In the genomic region with DNA sequence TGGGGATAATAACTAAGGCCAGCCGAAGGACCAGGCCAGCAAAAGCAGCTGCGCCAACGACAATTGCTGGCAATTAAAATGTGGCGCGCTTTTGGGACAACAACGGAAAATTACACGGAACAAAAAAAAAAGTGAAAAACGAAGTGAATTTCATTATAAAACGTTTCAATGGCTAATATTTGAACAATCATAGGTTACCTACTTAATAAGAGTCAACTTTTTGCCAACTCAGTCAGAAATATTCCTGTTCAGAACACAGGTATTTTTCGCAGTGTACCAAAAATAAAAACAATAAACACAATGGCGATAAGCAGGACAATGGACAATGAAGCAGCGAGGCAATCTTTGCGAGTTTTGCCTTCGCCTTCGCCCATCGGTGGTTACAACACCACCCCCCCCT, we compare ENCODE assay signal across 1 fruit fly cellular context.
TF ChIP-seq lines count a peak whose summit lies in the region.

No protein-coding gene starts in this region.

TF ChIP-seq in whole organism, embryonic, 481 proteins besides CTCF, POLR2A, EP300 and RAD21 (continued from another document and continues in another):
- no peak for TF ChIP-seq CG1792 (GFP tag; optimal IDR thresholded peaks at IDR 0.05; lab: Kevin White, UChicago)
- no peak for TF ChIP-seq ash1 (GFP tag; optimal IDR thresholded peaks at IDR 0.05; lab: Kevin White, UChicago)
- no peak for TF ChIP-seq Jarid2 (GFP tag; optimal IDR thresholded peaks at IDR 0.05; lab: Kevin White, UChicago)
- TF ChIP-seq Max (GFP tag; optimal IDR thresholded peaks at IDR 0.05; lab: Kevin White, UChicago), result no peak
- peak; percentile 40 for TF ChIP-seq phol (tag; optimal IDR thresholded peaks at IDR 0.05; lab: Kevin White, UChicago)
- no peak for TF ChIP-seq Doc3 (GFP tag; IDR thresholded peaks at IDR 0.05; lab: Robert Waterston, UW; ENCODE audit: partially characterized antibody)
- no peak for TF ChIP-seq CG10543 (GFP tag; optimal IDR thresholded peaks at IDR 0.05; lab: Kevin White, UChicago)
- no peak for TF ChIP-seq sqz (GFP tag; optimal IDR thresholded peaks at IDR 0.05; lab: Kevin White, UChicago)
- peak; percentile 29 for TF ChIP-seq CG17385 (GFP tag; optimal IDR thresholded peaks at IDR 0.05; lab: Kevin White, UChicago)
- peak; percentile 32; the same call in 1 of the 3 replicates for TF ChIP-seq CG34422 (GFP tag; IDR thresholded peaks at IDR 0.05; lab: Robert Waterston, UW)
- no peak for TF ChIP-seq aop (GFP tag; IDR thresholded peaks at IDR 0.05; lab: Robert Waterston, UW)
- no peak for TF ChIP-seq pho (GFP tag; optimal IDR thresholded peaks at IDR 0.05; lab: Kevin White, UChicago)
- no peak for TF ChIP-seq CG3838 (GFP tag; optimal IDR thresholded peaks at IDR 0.05; lab: Kevin White, UChicago)
- no peak for TF ChIP-seq klu (GFP tag; IDR thresholded peaks at IDR 0.05; lab: Robert Waterston, UW)
- TF ChIP-seq CG1602 (GFP tag; optimal IDR thresholded peaks at IDR 0.05; lab: Kevin White, UChicago), result no peak
- no peak for TF ChIP-seq ro (GFP tag; IDR thresholded peaks at IDR 0.05; lab: Robert Waterston, UW)
- no peak for TF ChIP-seq Vsx1 (GFP tag; optimal IDR thresholded peaks at IDR 0.05; lab: Kevin White, UChicago)
- no peak for TF ChIP-seq CG6254 (GFP tag; optimal IDR thresholded peaks at IDR 0.05; lab: Kevin White, UChicago)
- TF ChIP-seq HmgZ (tag; optimal IDR thresholded peaks at IDR 0.05; lab: Kevin White, UChicago), result no peak
- no peak for TF ChIP-seq CG8478 (optimal IDR thresholded peaks at IDR 0.05; lab: Kevin White, UChicago)
- TF ChIP-seq br (optimal IDR thresholded peaks at IDR 0.05; lab: Kevin White, UChicago), result no peak
- TF ChIP-seq CG17829 (tag; optimal IDR thresholded peaks at IDR 0.05; lab: Kevin White, UChicago), result no peak
- peak; percentile 34 for TF ChIP-seq Fer3 (tag; optimal IDR thresholded peaks at IDR 0.05; lab: Kevin White, UChicago)
- no peak for TF ChIP-seq Mrtf (GFP tag; IDR thresholded peaks at IDR 0.05; lab: Robert Waterston, UW)
- no peak for TF ChIP-seq tio (GFP tag; optimal IDR thresholded peaks at IDR 0.05; lab: Kevin White, UChicago)
- TF ChIP-seq Sox100B (GFP tag; optimal IDR thresholded peaks at IDR 0.05; lab: Kevin White, UChicago), result peak; percentile 12
- TF ChIP-seq CG10321 (GFP tag; IDR thresholded peaks at IDR 0.05; lab: Robert Waterston, UW), result no peak
- no peak for TF ChIP-seq CG1647 (GFP tag; optimal IDR thresholded peaks at IDR 0.05; lab: Kevin White, UChicago)
- TF ChIP-seq Oli (tag; optimal IDR thresholded peaks at IDR 0.05; lab: Kevin White, UChicago), result peak; percentile 38
- TF ChIP-seq CG11723 (GFP tag; optimal IDR thresholded peaks at IDR 0.05; lab: Kevin White, UChicago), result no peak
- TF ChIP-seq otp (GFP tag; IDR thresholded peaks at IDR 0.05; lab: Robert Waterston, UW), result no peak
- no peak for TF ChIP-seq D (optimal IDR thresholded peaks at IDR 0.05; lab: Kevin White, UChicago)
- TF ChIP-seq D (GFP tag; optimal IDR thresholded peaks at IDR 0.05; lab: Kevin White, UChicago), result peak; percentile 36
- TF ChIP-seq CG31388 (GFP tag; optimal IDR thresholded peaks at IDR 0.05; lab: Kevin White, UChicago), result no peak
- no peak for TF ChIP-seq ato (GFP tag; IDR thresholded peaks at IDR 0.05; lab: Robert Waterston, UW; ENCODE audit: partially characterized antibody)
- TF ChIP-seq Ptx1 (GFP tag; IDR thresholded peaks at IDR 0.05; lab: Robert Waterston, UW), result peak; percentile 42; the same call in 1 of the 2 replicates
- no peak for TF ChIP-seq Mes4 (GFP tag; optimal IDR thresholded peaks at IDR 0.05; lab: Kevin White, UChicago)
- no peak for TF ChIP-seq CG9609 (GFP tag; optimal IDR thresholded peaks at IDR 0.05; lab: Kevin White, UChicago)
- TF ChIP-seq unc-4 (GFP tag; IDR thresholded peaks at IDR 0.05; lab: Robert Waterston, UW; ENCODE audit: partially characterized antibody), result no peak
- TF ChIP-seq ab (GFP tag; optimal IDR thresholded peaks at IDR 0.05; lab: Kevin White, UChicago), result no peak
- TF ChIP-seq sisA (GFP tag; IDR thresholded peaks at IDR 0.05; lab: Robert Waterston, UW), result peak; percentile 65
- no peak for TF ChIP-seq fu2 (GFP tag; optimal IDR thresholded peaks at IDR 0.05; lab: Kevin White, UChicago)
- TF ChIP-seq CG7372 (GFP tag; IDR thresholded peaks at IDR 0.05; lab: Robert Waterston, UW), result no peak
- TF ChIP-seq Myb (GFP tag; optimal IDR thresholded peaks at IDR 0.05; lab: Kevin White, UChicago), result no peak
- no peak for TF ChIP-seq chif (GFP tag; optimal IDR thresholded peaks at IDR 0.05; lab: Kevin White, UChicago)
- no peak for TF ChIP-seq Dfd (GFP tag; optimal IDR thresholded peaks at IDR 0.05; lab: Kevin White, UChicago)
- TF ChIP-seq Nf-YB (GFP tag; optimal IDR thresholded peaks at IDR 0.05; lab: Kevin White, UChicago), result no peak
- TF ChIP-seq ind (GFP tag; optimal IDR thresholded peaks at IDR 0.05; lab: Kevin White, UChicago), result peak; percentile 8
- TF ChIP-seq insv (GFP tag; optimal IDR thresholded peaks at IDR 0.05; lab: Kevin White, UChicago), result no peak
- TF ChIP-seq org-1 (GFP tag; optimal IDR thresholded peaks at IDR 0.05; lab: Kevin White, UChicago), result peak; percentile 17
- no peak for TF ChIP-seq slp2 (GFP tag; optimal IDR thresholded peaks at IDR 0.05; lab: Kevin White, UChicago)
- no peak for TF ChIP-seq eyg (GFP tag; optimal IDR thresholded peaks at IDR 0.05; lab: Kevin White, UChicago)
- no peak for TF ChIP-seq CG33557 (GFP tag; optimal IDR thresholded peaks at IDR 0.05; lab: Kevin White, UChicago)
- TF ChIP-seq CG17802 (tag; optimal IDR thresholded peaks at IDR 0.05; lab: Kevin White, UChicago), result no peak
- no peak for TF ChIP-seq CG18262 (tag; optimal IDR thresholded peaks at IDR 0.05; lab: Kevin White, UChicago)
- TF ChIP-seq Rfx (GFP tag; IDR thresholded peaks at IDR 0.05; lab: Robert Waterston, UW), result peak; percentile 55; the same call in 1 of the 2 replicates
- no peak for TF ChIP-seq CG16813 (GFP tag; IDR thresholded peaks at IDR 0.05; lab: Robert Waterston, UW; ENCODE audit: partially characterized antibody)
- peak; percentile 37; the same call in 1 of the 2 replicates for TF ChIP-seq ttk (GFP tag; IDR thresholded peaks at IDR 0.05; lab: Robert Waterston, UW)
- no peak for TF ChIP-seq CG6791 (GFP tag; IDR thresholded peaks at IDR 0.05; lab: Robert Waterston, UW; ENCODE audit: partially characterized antibody)
- peak; percentile 38 for TF ChIP-seq CG2120 (GFP tag; optimal IDR thresholded peaks at IDR 0.05; lab: Kevin White, UChicago)
- TF ChIP-seq Scr (GFP tag; IDR thresholded peaks at IDR 0.05; lab: Robert Waterston, UW; ENCODE audit: partially characterized antibody), result no peak
- TF ChIP-seq Atf6 (GFP tag; IDR thresholded peaks at IDR 0.05; lab: Robert Waterston, UW), result peak; percentile 22; the same call in 1 of the 2 replicates
- TF ChIP-seq CG3407 (GFP tag; optimal IDR thresholded peaks at IDR 0.05; lab: Kevin White, UChicago), result no peak
- TF ChIP-seq CG15011 (GFP tag; optimal IDR thresholded peaks at IDR 0.05; lab: Kevin White, UChicago), result no peak
- no peak for TF ChIP-seq CG18011 (GFP tag; optimal IDR thresholded peaks at IDR 0.05; lab: Kevin White, UChicago)
- no peak for TF ChIP-seq usp (GFP tag; optimal IDR thresholded peaks at IDR 0.05; lab: Kevin White, UChicago)
- no peak for TF ChIP-seq vnd (GFP tag; IDR thresholded peaks at IDR 0.05; lab: Robert Waterston, UW; ENCODE audit: partially characterized antibody)
- TF ChIP-seq ap (GFP tag; IDR thresholded peaks at IDR 0.05; lab: Robert Waterston, UW), result no peak
- TF ChIP-seq CG6272 (GFP tag; IDR thresholded peaks at IDR 0.05; lab: Robert Waterston, UW), result no peak
- TF ChIP-seq kay (GFP tag; optimal IDR thresholded peaks at IDR 0.05; lab: Kevin White, UChicago), result no peak
- peak; percentile 32 for TF ChIP-seq Ssrp (tag; optimal IDR thresholded peaks at IDR 0.05; lab: Kevin White, UChicago)
- no peak for TF ChIP-seq CG4707 (GFP tag; optimal IDR thresholded peaks at IDR 0.05; lab: Kevin White, UChicago)
- TF ChIP-seq CG42726 (GFP tag; IDR thresholded peaks at IDR 0.05; lab: Robert Waterston, UW; ENCODE audit: partially characterized antibody), result no peak
- TF ChIP-seq CG7786 (GFP tag; optimal IDR thresholded peaks at IDR 0.05; lab: Kevin White, UChicago), result peak; percentile 9
- no peak for TF ChIP-seq sim (GFP tag; IDR thresholded peaks at IDR 0.05; lab: Robert Waterston, UW)
- TF ChIP-seq shn (GFP tag; optimal IDR thresholded peaks at IDR 0.05; lab: Kevin White, UChicago), result no peak
- peak in 1 of 2 experiments; percentile 33 for TF ChIP-seq dpn (GFP tag; optimal IDR thresholded peaks at IDR 0.05; lab: Kevin White, UChicago)
- TF ChIP-seq CG12659 (GFP tag; optimal IDR thresholded peaks at IDR 0.05; lab: Kevin White, UChicago), result no peak
- TF ChIP-seq CG10565 (GFP tag; optimal IDR thresholded peaks at IDR 0.05; lab: Kevin White, UChicago), result no peak
- TF ChIP-seq CG18599 (GFP tag; optimal IDR thresholded peaks at IDR 0.05; lab: Kevin White, UChicago), result peak; percentile 68
- TF ChIP-seq ATbp (GFP tag; optimal IDR thresholded peaks at IDR 0.05; lab: Kevin White, UChicago), result peak; percentile 19
- TF ChIP-seq CG13424 (tag; optimal IDR thresholded peaks at IDR 0.05; lab: Kevin White, UChicago), result peak; percentile 31
- no peak for TF ChIP-seq Adf1 (GFP tag; IDR thresholded peaks at IDR 0.05; lab: Robert Waterston, UW)
- no peak for TF ChIP-seq peb (GFP tag; IDR thresholded peaks at IDR 0.05; lab: Robert Waterston, UW)
- TF ChIP-seq mirr (GFP tag; optimal IDR thresholded peaks at IDR 0.05; lab: Kevin White, UChicago), result no peak
- peak; percentile 28; the same call in 1 of the 2 replicates for TF ChIP-seq esg (GFP tag; conservative IDR thresholded peaks at IDR 0.05; lab: Robert Waterston, UW)
- TF ChIP-seq Lpt (GFP tag; optimal IDR thresholded peaks at IDR 0.05; lab: Kevin White, UChicago), result no peak
- no peak for TF ChIP-seq pum (GFP tag; optimal IDR thresholded peaks at IDR 0.05; lab: Kevin White, UChicago)
- TF ChIP-seq bbx (GFP tag; IDR thresholded peaks at IDR 0.05; lab: Robert Waterston, UW; ENCODE audit: partially characterized antibody), result no peak
- TF ChIP-seq CG3726 (GFP tag; IDR thresholded peaks at IDR 0.05; lab: Robert Waterston, UW), result no peak
- TF ChIP-seq D19B (GFP tag; optimal IDR thresholded peaks at IDR 0.05; lab: Kevin White, UChicago), result no peak
- TF ChIP-seq CG32532 (GFP tag; IDR thresholded peaks at IDR 0.05; lab: Robert Waterston, UW), result peak; percentile 43; the same call in 1 of the 2 replicates
- TF ChIP-seq HLH3B (GFP tag; IDR thresholded peaks at IDR 0.05; lab: Robert Waterston, UW), result no peak
- no peak for TF ChIP-seq CG1529 (GFP tag; optimal IDR thresholded peaks at IDR 0.05; lab: Kevin White, UChicago)
- TF ChIP-seq CG18619 (GFP tag; optimal IDR thresholded peaks at IDR 0.05; lab: Kevin White, UChicago), result peak; percentile 0
- TF ChIP-seq nmo (GFP tag; optimal IDR thresholded peaks at IDR 0.05; lab: Kevin White, UChicago), result peak; percentile 24
- no peak for TF ChIP-seq sens-2 (GFP tag; IDR thresholded peaks at IDR 0.05; lab: Robert Waterston, UW)
- peak; percentile 9 for TF ChIP-seq CG3281 (GFP tag; optimal IDR thresholded peaks at IDR 0.05; lab: Kevin White, UChicago)
- TF ChIP-seq dysf (GFP tag; IDR thresholded peaks at IDR 0.05; lab: Robert Waterston, UW), result peak; percentile 51; the same call in 1 of the 3 replicates
- TF ChIP-seq CG4820 (GFP tag; optimal IDR thresholded peaks at IDR 0.05; lab: Kevin White, UChicago), result peak; percentile 4
- no peak; the same call in 1 of the 2 replicates for TF ChIP-seq CG14667 (GFP tag; IDR thresholded peaks at IDR 0.05; lab: Robert Waterston, UW)
- peak; percentile 55 for TF ChIP-seq slbo (GFP tag; IDR thresholded peaks at IDR 0.05; lab: Robert Waterston, UW)
- no peak for TF ChIP-seq CG12236 (GFP tag; optimal IDR thresholded peaks at IDR 0.05; lab: Kevin White, UChicago)
- peak; percentile 19 for TF ChIP-seq Ets65A (GFP tag; lab: Kevin White, UChicago)
- TF ChIP-seq NK7.1 (GFP tag; optimal IDR thresholded peaks at IDR 0.05; lab: Kevin White, UChicago), result no peak
- no peak for TF ChIP-seq cad (GFP tag; optimal IDR thresholded peaks at IDR 0.05; lab: Kevin White, UChicago)
- TF ChIP-seq CG4360 (GFP tag; IDR thresholded peaks at IDR 0.05; lab: Robert Waterston, UW), result no peak
- peak; percentile 23 for TF ChIP-seq CoRest (tag; optimal IDR thresholded peaks at IDR 0.05; lab: Kevin White, UChicago)
- no peak for TF ChIP-seq psq (GFP tag; optimal IDR thresholded peaks at IDR 0.05; lab: Kevin White, UChicago)
- TF ChIP-seq danr (GFP tag; IDR thresholded peaks at IDR 0.05; lab: Robert Waterston, UW), result no peak
- peak; percentile 56 for TF ChIP-seq row (GFP tag; IDR thresholded peaks at IDR 0.05; lab: Robert Waterston, UW)
- no peak for TF ChIP-seq dm (GFP tag; optimal IDR thresholded peaks at IDR 0.05; lab: Kevin White, UChicago)
- no peak for TF ChIP-seq Hey (tag; optimal IDR thresholded peaks at IDR 0.05; lab: Kevin White, UChicago)
- no peak for TF ChIP-seq inv (GFP tag; IDR thresholded peaks at IDR 0.05; lab: Robert Waterston, UW; ENCODE audit: partially characterized antibody)
- no peak for TF ChIP-seq CG2889 (GFP tag; IDR thresholded peaks at IDR 0.05; lab: Robert Waterston, UW)
- TF ChIP-seq CG6175 (GFP tag; IDR thresholded peaks at IDR 0.05; lab: Robert Waterston, UW), result no peak
- 0 out of 3 replicates have a peak, but pooled peaks have one; percentile 34 for TF ChIP-seq Dbx (GFP tag; IDR thresholded peaks at IDR 0.05; lab: Robert Waterston, UW)
- no peak for TF ChIP-seq CG14050 (GFP tag; IDR thresholded peaks at IDR 0.05; lab: Robert Waterston, UW)
- TF ChIP-seq CG10267 (tag; optimal IDR thresholded peaks at IDR 0.05; lab: Kevin White, UChicago), result no peak
- no peak for TF ChIP-seq corto (GFP tag; optimal IDR thresholded peaks at IDR 0.05; lab: Kevin White, UChicago)
- no peak for TF ChIP-seq gcm (GFP tag; optimal IDR thresholded peaks at IDR 0.05; lab: Kevin White, UChicago)
- TF ChIP-seq MTF-1 (GFP tag; optimal IDR thresholded peaks at IDR 0.05; lab: Kevin White, UChicago; ENCODE audit: borderline replicate concordance), result no peak
- no peak for TF ChIP-seq NC2α (GFP tag; optimal IDR thresholded peaks at IDR 0.05; lab: Kevin White, UChicago)
- no peak for TF ChIP-seq CG13624 (GFP tag; optimal IDR thresholded peaks at IDR 0.05; lab: Kevin White, UChicago)
- no peak for TF ChIP-seq CG2875 (GFP tag; optimal IDR thresholded peaks at IDR 0.05; lab: Kevin White, UChicago)
- TF ChIP-seq wor (GFP tag; IDR thresholded peaks at IDR 0.05; lab: Robert Waterston, UW), result peak; percentile 29; the same call in 1 of the 2 replicates
- peak; percentile 26; the same call in 1 of the 2 replicates for TF ChIP-seq CG31441 (GFP tag; IDR thresholded peaks at IDR 0.05; lab: Robert Waterston, UW)
- TF ChIP-seq NFAT (GFP tag; IDR thresholded peaks at IDR 0.05; lab: Robert Waterston, UW), result no peak
- TF ChIP-seq pnt (GFP tag; optimal IDR thresholded peaks at IDR 0.05; lab: Kevin White, UChicago), result no peak
- no peak for TF ChIP-seq CG8281 (tag; optimal IDR thresholded peaks at IDR 0.05; lab: Kevin White, UChicago)
